Worm (Caenorhabditis elegans) whole organism, mixed stage, embryonic: ENCODE results near the gene npp-1.

Experiments used
- M03D4.4 ChIP-seq: sonication (generic microtip); optimal IDR thresholded peaks from 2 replicates; lab custom pipeline; 2017; ENCODE audit warnings: mild to moderate bottlenecking, missing genetic modification characterization, missing compliant biosample characterization
- bed-3 ChIP-seq: fragments of 200-800 bp; sonication (Bioruptor generic); optimal IDR thresholded peaks from 3 replicates; lab custom pipeline; 2018; ENCODE audit warnings: mild to moderate bottlenecking, missing genetic modification characterization, moderate library complexity, missing compliant biosample characterization
- blmp-1 ChIP-seq: fragments of 150-350 bp; optimal IDR thresholded peaks from 2 replicates; lab custom pipeline; 2014; ENCODE audit warnings: missing biosample characterization, missing genetic modification characterization
- ceh-39 ChIP-seq: fragments of 150-350 bp; optimal IDR thresholded peaks from 2 replicates; lab custom pipeline; 2014; ENCODE audit warnings: missing biosample characterization, missing genetic modification characterization
- ceh-43 ChIP-seq: fragments of 200-800 bp; sonication (Bioruptor generic); optimal IDR thresholded peaks from 2 replicates; lab custom pipeline; 2018; ENCODE audit warnings: mild to moderate bottlenecking, missing genetic modification characterization, moderate library complexity, missing compliant biosample characterization
- ces-1 ChIP-seq: fragments of 150-350 bp; optimal IDR thresholded peaks from 2 replicates; lab custom pipeline; 2014; ENCODE audit warnings: missing biosample characterization, missing genetic modification reagents, missing genetic modification characterization
- cnd-1 ChIP-seq: fragments of 200-800 bp; sonication (Bioruptor generic); optimal IDR thresholded peaks from 2 replicates; lab custom pipeline; 2018; ENCODE audit warnings: mild to moderate bottlenecking, missing genetic modification characterization, missing compliant biosample characterization
- drap-1 ChIP-seq: fragments of 200-800 bp; sonication (Bioruptor generic); optimal IDR thresholded peaks from 3 replicates; lab custom pipeline; 2018; ENCODE audit warnings: mild to moderate bottlenecking, missing genetic modification characterization, missing compliant biosample characterization
- elt-1 ChIP-seq: sonication (generic microtip); optimal IDR thresholded peaks from 2 replicates; lab custom pipeline; 2017; ENCODE audit warnings: missing genetic modification characterization, mild to moderate bottlenecking, missing compliant biosample characterization, antibody characterized with exemption, moderate library complexity, borderline replicate concordance; ENCODE audit not compliant: insufficient read depth
- elt-3 ChIP-seq: fragments of 150-350 bp; optimal IDR thresholded peaks from 2 replicates; lab custom pipeline; 2014; ENCODE audit warnings: missing biosample characterization, missing genetic modification characterization
- flh-1 ChIP-seq: fragments of 200-800 bp; sonication (Bioruptor generic); optimal IDR thresholded peaks from 2 replicates; lab custom pipeline; 2018; ENCODE audit warnings: mild to moderate bottlenecking, missing genetic modification characterization, moderate library complexity, missing compliant biosample characterization
- ham-2 ChIP-seq: fragments of 200-800 bp; sonication (Bioruptor generic); optimal IDR thresholded peaks from 2 replicates; lab custom pipeline; 2018; ENCODE audit warnings: mild to moderate bottlenecking, missing genetic modification characterization, missing compliant biosample characterization
- lin-13 ChIP-seq: fragments of 150-350 bp; optimal IDR thresholded peaks from 2 replicates; lab custom pipeline; 2014; ENCODE audit warnings: missing biosample characterization, missing genetic modification characterization
- lin-32 ChIP-seq: fragments of 200-800 bp; sonication (Bioruptor generic); optimal IDR thresholded peaks from 2 replicates; lab custom pipeline; 2018; ENCODE audit warnings: mild to moderate bottlenecking, missing genetic modification characterization, missing compliant biosample characterization
- lsy-2 ChIP-seq: fragments of 150-350 bp; optimal IDR thresholded peaks from 2 replicates; lab custom pipeline; 2014; ENCODE audit warnings: missing biosample characterization, missing genetic modification characterization
- mab-5 ChIP-seq: fragments of 150-350 bp; optimal IDR thresholded peaks from 2 replicates; lab custom pipeline; 2014; ENCODE audit warnings: missing biosample characterization, missing genetic modification characterization
- mls-2 ChIP-seq: sonication (generic microtip); optimal IDR thresholded peaks from 2 replicates; lab custom pipeline; 2016; ENCODE audit warnings: mild to moderate bottlenecking, missing genetic modification characterization, moderate library complexity, missing compliant biosample characterization
- nhr-12 ChIP-seq: fragments of 150-350 bp; optimal IDR thresholded peaks from 2 replicates; lab custom pipeline; 2014; ENCODE audit warnings: missing biosample characterization, missing genetic modification characterization
- nhr-2 ChIP-seq: fragments of 150-350 bp; optimal IDR thresholded peaks from 2 replicates; lab custom pipeline; 2014; ENCODE audit warnings: missing biosample characterization, missing genetic modification characterization
- nhr-237 ChIP-seq: fragments of 150-350 bp; optimal IDR thresholded peaks from 2 replicates; lab custom pipeline; 2014; ENCODE audit warnings: missing biosample characterization, missing genetic modification characterization
- nhr-28 ChIP-seq: fragments of 150-350 bp; optimal IDR thresholded peaks from 2 replicates; lab custom pipeline; 2014; ENCODE audit warnings: missing biosample characterization, missing genetic modification characterization
- nhr-76 ChIP-seq: sonication (generic microtip); optimal IDR thresholded peaks from 2 replicates; lab custom pipeline; 2017; ENCODE audit warnings: missing biosample characterization, missing genetic modification characterization
- pha-4 ChIP-seq: fragments of 150-350 bp; optimal IDR thresholded peaks from 2 replicates; lab custom pipeline; 2018; ENCODE audit warnings: missing biosample characterization, missing genetic modification reagents, missing genetic modification characterization
- sem-2 ChIP-seq: fragments of 200-800 bp; sonication (Bioruptor generic); optimal IDR thresholded peaks from 2 replicates; lab custom pipeline; 2018; ENCODE audit warnings: mild to moderate bottlenecking, missing genetic modification characterization, missing compliant biosample characterization
- sptf-1 ChIP-seq: sonication (generic microtip); optimal IDR thresholded peaks from 2 replicates; lab custom pipeline; 2017; ENCODE audit warnings: mild to moderate bottlenecking, missing genetic modification characterization, moderate library complexity, missing compliant biosample characterization
- tbx-8 ChIP-seq: fragments of 200-800 bp; sonication (Bioruptor generic); optimal IDR thresholded peaks from 2 replicates; lab custom pipeline; 2018; ENCODE audit warnings: mild to moderate bottlenecking, missing genetic modification characterization, moderate library complexity, missing compliant biosample characterization
- unc-120 ChIP-seq: sonication (generic microtip); optimal IDR thresholded peaks from 2 replicates; lab custom pipeline; 2017; ENCODE audit warnings: missing genetic modification characterization, missing compliant biosample characterization; ENCODE audit not compliant: poor library complexity, severe bottlenecking
- unc-39 ChIP-seq: fragments of 150-350 bp; optimal IDR thresholded peaks from 2 replicates; lab custom pipeline; 2014; ENCODE audit warnings: missing biosample characterization, missing genetic modification characterization
- unc-62 ChIP-seq: fragments of 150-350 bp; optimal IDR thresholded peaks from 2 replicates; lab custom pipeline; 2014; ENCODE audit warnings: missing biosample characterization, missing genetic modification reagents, missing genetic modification characterization
- zip-8 ChIP-seq: fragments of 150-350 bp; optimal IDR thresholded peaks from 2 replicates; lab custom pipeline; 2014; ENCODE audit warnings: missing biosample characterization, missing genetic modification characterization
- ztf-11 ChIP-seq: fragments of 150-350 bp; optimal IDR thresholded peaks from 2 replicates; lab custom pipeline; 2014; ENCODE audit warnings: missing biosample characterization, missing genetic modification characterization

The npp-1 gene

ce11 chrIV:9866865-9867264 lies 8.6 kb downstream of the npp-1 start:
- TF ChIP-seq ham-2 (no peak), ces-1 (GFP tag; lab: Kevin White, UChicago) (no peak), elt-3 (tag; lab: Kevin White, UChicago) (no peak), nhr-2 (tag; lab: Kevin White, UChicago) (no peak), nhr-237 (tag; lab: Kevin White, UChicago) (no peak), nhr-76 (tag; lab: Kevin White, UChicago) (no peak), nhr-28 (tag; lab: Kevin White, UChicago) (no peak), cnd-1 (tag; lab: Kevin White, UChicago) (no peak), lsy-2 (no peak), lin-32 (GFP tag; lab: Kevin White, UChicago) (no peak), drap-1 (GFP tag; lab: Kevin White, UChicago) (no peak), mab-5 (tag; lab: Kevin White, UChicago) (no peak), unc-39 (tag; lab: Kevin White, UChicago) (no peak)

DNA sequence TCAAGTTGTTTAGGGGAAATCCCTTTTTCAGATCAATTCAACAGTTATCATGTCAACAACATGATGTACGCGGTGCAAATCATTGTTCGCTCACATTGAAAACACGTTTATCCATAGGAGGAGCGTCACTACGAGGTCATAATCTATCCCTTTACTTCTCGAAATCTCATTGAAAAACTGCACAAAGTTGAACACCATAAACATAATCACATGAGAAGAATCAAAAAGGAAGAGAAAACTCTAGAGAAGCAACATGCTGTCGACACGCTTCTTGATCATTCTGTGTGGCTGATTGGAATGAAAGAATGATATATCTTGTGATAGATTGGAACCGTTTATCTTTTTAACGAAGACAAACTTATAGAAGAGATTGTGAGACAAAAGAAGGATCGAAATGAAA lies 9.6 kb downstream of the npp-1 start:
- TF ChIP-seq unc-120 (tag; lab: Kevin White, UChicago): no peak
- no peak for TF ChIP-seq nhr-12 (tag; lab: Kevin White, UChicago)
- no peak for TF ChIP-seq nhr-237 (tag; lab: Kevin White, UChicago)
- no peak for TF ChIP-seq sptf-1 (tag; lab: Kevin White, UChicago)
- TF ChIP-seq mls-2 (tag; lab: Kevin White, UChicago): no peak
- TF ChIP-seq unc-39 (tag; lab: Kevin White, UChicago): no peak
- TF ChIP-seq ztf-11 (tag; lab: Kevin White, UChicago): no peak

DNA sequence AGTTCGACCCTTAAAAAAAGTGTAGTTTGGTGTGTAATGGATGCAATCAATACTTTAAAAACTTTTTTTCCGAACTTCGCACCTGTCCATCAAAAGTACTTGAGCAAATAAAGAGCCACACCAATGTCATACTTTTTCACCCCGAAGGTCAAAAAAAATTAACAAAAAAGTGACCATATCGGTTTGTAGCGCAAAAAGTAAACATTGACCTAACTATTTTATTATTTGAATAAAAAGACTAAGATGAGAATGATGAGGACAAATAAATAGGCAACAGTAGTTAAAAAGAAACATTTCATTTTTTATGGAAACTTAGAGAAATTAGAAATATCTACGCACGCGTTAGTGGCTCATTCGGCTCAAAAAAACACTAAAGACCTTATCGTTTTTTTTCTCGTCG lies 11.1 kb downstream of the npp-1 start:
- TF ChIP-seq bed-3 (GFP tag; lab: Kevin White, UChicago) (no peak), lin-13 (no peak), ceh-43 (GFP tag; lab: Kevin White, UChicago) (no peak), pha-4 (tag; lab: Kevin White, UChicago) (no peak), ztf-11 (tag; lab: Kevin White, UChicago) (no peak), ces-1 (GFP tag; lab: Kevin White, UChicago) (no peak), lin-32 (GFP tag; lab: Kevin White, UChicago) (no peak), tbx-8 (GFP tag; lab: Kevin White, UChicago) (no peak), flh-1 (GFP tag; lab: Kevin White, UChicago) (no peak), elt-3 (tag; lab: Kevin White, UChicago) (no peak), nhr-2 (tag; lab: Kevin White, UChicago) (no peak), sem-2 (GFP tag; lab: Kevin White, UChicago) (no peak)

ce11 chrIV:9872210-9872609 lies 13.9 kb downstream of the npp-1 start:
- no peak for TF ChIP-seq nhr-237 (tag; lab: Kevin White, UChicago)
- TF ChIP-seq lsy-2: no peak
- no peak for TF ChIP-seq mab-5 (tag; lab: Kevin White, UChicago)
- no peak for TF ChIP-seq bed-3 (GFP tag; lab: Kevin White, UChicago)
- TF ChIP-seq unc-62 (GFP tag; lab: Kevin White, UChicago): no peak
- no peak for TF ChIP-seq ces-1 (GFP tag; lab: Kevin White, UChicago)
- TF ChIP-seq ham-2: no peak
- TF ChIP-seq pha-4 (tag; lab: Kevin White, UChicago): no peak
- no peak for TF ChIP-seq ceh-39 (tag; lab: Kevin White, UChicago)
- TF ChIP-seq lin-13: no peak
- TF ChIP-seq elt-1: no peak
- no peak for TF ChIP-seq tbx-8 (GFP tag; lab: Kevin White, UChicago)
- TF ChIP-seq unc-120 (tag; lab: Kevin White, UChicago): no peak
- TF ChIP-seq blmp-1 (tag; lab: Kevin White, UChicago): no peak
- TF ChIP-seq drap-1 (GFP tag; lab: Kevin White, UChicago): no peak
- no peak for TF ChIP-seq zip-8 (tag; lab: Kevin White, UChicago)
- no peak for TF ChIP-seq M03D4.4
- no peak for TF ChIP-seq mls-2 (tag; lab: Kevin White, UChicago)
- no peak for TF ChIP-seq ztf-11 (tag; lab: Kevin White, UChicago)

DNA sequence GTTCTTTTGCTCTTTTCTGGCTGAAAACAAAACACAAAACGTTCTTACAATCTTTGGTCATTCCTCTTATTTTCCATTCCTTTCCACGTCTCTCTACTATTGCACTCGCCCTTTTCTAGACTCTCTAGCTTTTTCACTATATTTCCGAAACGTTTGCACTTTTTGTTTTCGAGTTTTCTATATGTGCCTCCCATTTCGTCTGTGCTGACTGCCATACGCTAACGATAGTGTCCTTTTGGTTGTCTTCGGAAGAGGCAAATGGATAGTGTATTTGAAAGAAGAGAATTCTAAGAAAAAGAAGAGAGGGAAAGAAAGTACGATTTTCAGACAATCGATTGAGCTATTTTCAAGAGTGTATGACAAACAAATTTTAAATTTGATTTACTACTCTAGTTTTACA lies 14.5 kb downstream of the npp-1 start:
- TF ChIP-seq unc-62 (GFP tag; lab: Kevin White, UChicago) (no peak), ztf-11 (tag; lab: Kevin White, UChicago) (no peak), sptf-1 (tag; lab: Kevin White, UChicago) (no peak), blmp-1 (tag; lab: Kevin White, UChicago) (no peak), unc-120 (tag; lab: Kevin White, UChicago) (no peak), mls-2 (tag; lab: Kevin White, UChicago) (no peak), lin-32 (GFP tag; lab: Kevin White, UChicago) (no peak), nhr-28 (tag; lab: Kevin White, UChicago) (no peak), M03D4.4 (no peak), drap-1 (GFP tag; lab: Kevin White, UChicago) (no peak), cnd-1 (tag; lab: Kevin White, UChicago) (no peak), nhr-2 (tag; lab: Kevin White, UChicago) (no peak), sem-2 (GFP tag; lab: Kevin White, UChicago) (no peak), elt-3 (tag; lab: Kevin White, UChicago) (no peak), bed-3 (GFP tag; lab: Kevin White, UChicago) (no peak), ces-1 (GFP tag; lab: Kevin White, UChicago) (no peak)
